Worm (Caenorhabditis elegans): Measurements from ENCODE around the gene aly-2.

- TF ChIP-seq ceh-14 (tag; optimal IDR thresholded peaks at IDR 0.05), result no peak
- no peak for TF ChIP-seq pha-4 (tag; optimal IDR thresholded peaks at IDR 0.05)
- no peak for TF ChIP-seq ama-1 (optimal IDR thresholded peaks at IDR 0.05)
- TF ChIP-seq T23F11.4 (GFP tag; optimal IDR thresholded peaks at IDR 0.05), result no peak
- TF ChIP-seq ceh-24 (tag; optimal IDR thresholded peaks at IDR 0.05), result no peak
- no peak for TF ChIP-seq dve-1 (tag; optimal IDR thresholded peaks at IDR 0.05)
- no peak for TF ChIP-seq ztf-16 (tag; optimal IDR thresholded peaks at IDR 0.05)
- no peak for TF ChIP-seq hlh-13 (GFP tag; optimal IDR thresholded peaks at IDR 0.05)
- TF ChIP-seq ets-4 (tag; optimal IDR thresholded peaks at IDR 0.05), result no peak
- TF ChIP-seq pros-1 (tag; optimal IDR thresholded peaks at IDR 0.05), result no peak
- no peak for TF ChIP-seq unc-86 (tag; optimal IDR thresholded peaks at IDR 0.05)
- TF ChIP-seq madf-2 (tag; optimal IDR thresholded peaks at IDR 0.05), result no peak
- no peak for TF ChIP-seq pag-3 (tag; optimal IDR thresholded peaks at IDR 0.05; ENCODE audit: borderline replicate concordance)
- TF ChIP-seq K09A11.1 (tag; optimal IDR thresholded peaks at IDR 0.05; ENCODE audit: insufficient read depth), result no peak
These were observed 22.5 kb downstream of the aly-2 start for ce11 chrIV:9169764-9170163.
